Worm (Caenorhabditis elegans) whole organism, L1 larva: ENCODE measurements around the gene F32D8.12.

Experiments
- C04F5.9 ChIP-seq: sonication (generic microtip); optimal IDR thresholded peaks from 2 replicates; lab custom pipeline; 2016; ENCODE audit warnings: missing genetic modification characterization, missing compliant biosample characterization
- C34B4.2 ChIP-seq: sonication (generic microtip); optimal IDR thresholded peaks from 2 replicates; lab custom pipeline; 2017; ENCODE audit warnings: mild to moderate bottlenecking, missing genetic modification characterization, missing compliant biosample characterization
- alr-1 ChIP-seq: fragments of 200-800 bp; sonication (Bioruptor generic); optimal IDR thresholded peaks from 2 replicates; lab custom pipeline; 2018; ENCODE audit warnings: borderline replicate concordance, mild to moderate bottlenecking, missing genetic modification characterization, missing compliant biosample characterization
- aly-2 ChIP-seq: fragments of 150-350 bp; optimal IDR thresholded peaks from 2 replicates; lab custom pipeline; 2014; ENCODE audit warnings: missing biosample characterization, missing genetic modification characterization
- ceh-82 ChIP-seq, 3 experiments: fragments of 150-350 bp in 1 of 3; sonication (generic microtip) in 2 of 3; optimal IDR thresholded peaks; 2 replicates each; lab custom pipeline; 2014 to 2017; ENCODE audit warnings: missing biosample characterization in 3 of 3, missing genetic modification characterization in 3 of 3
- ces-1 ChIP-seq: fragments of 150-350 bp; optimal IDR thresholded peaks from 2 replicates; lab custom pipeline; 2014; ENCODE audit warnings: missing biosample characterization, missing genetic modification reagents, missing genetic modification characterization
- dsc-1 ChIP-seq: sonication (generic microtip); optimal IDR thresholded peaks from 2 replicates; lab custom pipeline; 2016; ENCODE audit warnings: mild to moderate bottlenecking, missing genetic modification characterization, missing compliant biosample characterization
- egl-13 ChIP-seq: sonication (generic microtip); optimal IDR thresholded peaks from 2 replicates; lab custom pipeline; 2016; ENCODE audit warnings: missing genotype, missing genetic modification reagents, missing genetic modification characterization, missing compliant biosample characterization
- fkh-10 ChIP-seq: sonication (generic microtip); optimal IDR thresholded peaks from 2 replicates; lab custom pipeline; 2017; ENCODE audit warnings: missing biosample characterization, missing genetic modification reagents, missing genetic modification characterization
- fkh-4 ChIP-seq: sonication (generic microtip); optimal IDR thresholded peaks from 2 replicates; lab custom pipeline; 2016; ENCODE audit warnings: missing compliant biosample characterization, missing genetic modification characterization, borderline replicate concordance
- fkh-8 ChIP-seq: sonication (generic microtip); optimal IDR thresholded peaks from 2 replicates; lab custom pipeline; 2016; ENCODE audit warnings: mild to moderate bottlenecking, missing genetic modification characterization, missing compliant biosample characterization
- jun-1 ChIP-seq: fragments of 150-350 bp; optimal IDR thresholded peaks from 2 replicates; lab custom pipeline; 2014; ENCODE audit warnings: missing biosample characterization, missing genetic modification reagents, missing genetic modification characterization
- lin-13 ChIP-seq: fragments of 150-350 bp; optimal IDR thresholded peaks from 2 replicates; lab custom pipeline; 2014; ENCODE audit warnings: missing biosample characterization, missing genetic modification reagents, missing genetic modification characterization
- lin-14 ChIP-seq: fragments of 200-800 bp; sonication (Bioruptor generic); optimal IDR thresholded peaks from 2 replicates; lab custom pipeline; 2018; ENCODE audit warnings: mild to moderate bottlenecking, missing genetic modification characterization, moderate library complexity, missing compliant biosample characterization
- lsy-2 ChIP-seq, 2 experiments: fragments of 150-350 bp; optimal IDR thresholded peaks; 2 replicates each; lab custom pipeline; 2014; ENCODE audit warnings: missing biosample characterization in 2 of 2, missing genetic modification characterization in 2 of 2
- nhr-28 ChIP-seq: fragments of 150-350 bp; optimal IDR thresholded peaks from 2 replicates; lab custom pipeline; 2014; ENCODE audit warnings: missing biosample characterization, missing genetic modification characterization
- nhr-47 ChIP-seq: sonication (generic microtip); optimal IDR thresholded peaks from 2 replicates; lab custom pipeline; 2016; ENCODE audit warnings: mild to moderate bottlenecking, missing genetic modification characterization, moderate library complexity, missing compliant biosample characterization
- rnt-1 ChIP-seq: sonication (generic microtip); optimal IDR thresholded peaks from 2 replicates; lab custom pipeline; 2016; ENCODE audit warnings: mild to moderate bottlenecking, missing genetic modification characterization, moderate library complexity, missing compliant biosample characterization
- snu-23 ChIP-seq: sonication (generic microtip); optimal IDR thresholded peaks from 2 replicates; lab custom pipeline; 2016; ENCODE audit warnings: missing genetic modification characterization, missing compliant biosample characterization
- sup-37 ChIP-seq: fragments of 200-800 bp; sonication (Bioruptor generic); optimal IDR thresholded peaks from 2 replicates; lab custom pipeline; 2018; ENCODE audit warnings: mild to moderate bottlenecking, missing genetic modification characterization, missing compliant biosample characterization
- swsn-7 ChIP-seq: sonication (generic microtip); optimal IDR thresholded peaks from 2 replicates; lab custom pipeline; 2016; ENCODE audit warnings: missing genetic modification characterization, missing compliant biosample characterization
- tlp-1 ChIP-seq: fragments of 150-350 bp; optimal IDR thresholded peaks from 2 replicates; lab custom pipeline; 2014; ENCODE audit warnings: missing biosample characterization, missing genetic modification characterization
- unc-86 ChIP-seq: sonication (generic microtip); optimal IDR thresholded peaks from 2 replicates; lab custom pipeline; 2016; ENCODE audit warnings: missing genetic modification characterization, missing compliant biosample characterization
- unc-98 ChIP-seq: fragments of 200-800 bp; sonication (Bioruptor generic); IDR thresholded peaks from 2 replicates; pipeline ENCODE4 v1.3.6; 2022; ENCODE audit warnings: missing genetic modification characterization, missing compliant biosample characterization
- zag-1 ChIP-seq: fragments of 150-350 bp; optimal IDR thresholded peaks from 2 replicates; lab custom pipeline; 2014; ENCODE audit warnings: missing biosample characterization, missing genetic modification characterization

Gene F32D8.12

ce11 chrV:10854197-10854596 is 36.6 kb downstream of the F32D8.12 start:
- TF ChIP-seq unc-98 (GFP tag; lab: Robert Waterston, UW) = no peak
- no peak for TF ChIP-seq C34B4.2 (tag; lab: Kevin White, UChicago)
- TF ChIP-seq rnt-1 = no peak
- no peak for TF ChIP-seq fkh-4
- TF ChIP-seq lin-14 (GFP tag; lab: Kevin White, UChicago) = peak; percentile 12
- TF ChIP-seq fkh-10 (GFP tag; lab: Kevin White, UChicago) = peak; percentile 52
- TF ChIP-seq nhr-47 = no peak
- TF ChIP-seq, all 84 proteins: peak for 2

ce11 chrV:10846893-10847292 is 43.9 kb downstream of the F32D8.12 start, which contains the start of gene C29A12.6:
C29A12.6 (plus strand) TSS chrV:10847193.
- TF ChIP-seq egl-13 (no peak), aly-2 (tag; lab: Kevin White, UChicago) (no peak), swsn-7 (tag; lab: Kevin White, UChicago) (no peak), lin-13 (GFP tag; lab: Kevin White, UChicago) (no peak), unc-86 (tag; lab: Kevin White, UChicago) (no peak), ceh-82 (tag; optimal IDR thresholded peaks at IDR 0.05; lab: Kevin White, UChicago) (no peak), snu-23 (GFP tag; lab: Kevin White, UChicago) (no peak), ces-1 (no peak), fkh-8 (tag; lab: Kevin White, UChicago) (no peak), zag-1 (tag; lab: Kevin White, UChicago) (no peak), lin-14 (GFP tag; lab: Kevin White, UChicago) (no peak), unc-98 (GFP tag; lab: Robert Waterston, UW) (no peak), alr-1 (no peak), tlp-1 (no peak), sup-37 (GFP tag; lab: Kevin White, UChicago) (no peak), jun-1 (no peak), C04F5.9 (no peak), lsy-2 (tag; optimal IDR thresholded peaks at IDR 0.05; lab: Kevin White, UChicago) (no peak), nhr-28 (tag; lab: Kevin White, UChicago) (no peak)

ce11 chrV:10839398-10839797 is 51.4 kb downstream of the F32D8.12 start:
- TF ChIP-seq dsc-1 (tag; lab: Kevin White, UChicago) (no peak), lin-14 (GFP tag; lab: Kevin White, UChicago) (peak; percentile 8)

- peak; percentile 27 for TF ChIP-seq lin-14 (GFP tag; lab: Kevin White, UChicago)
- TF ChIP-seq nhr-28 (tag; lab: Kevin White, UChicago) = no peak
- no peak for TF ChIP-seq jun-1
- TF ChIP-seq lsy-2 (tag; optimal IDR thresholded peaks at IDR 0.05; lab: Kevin White, UChicago) = no peak
- TF ChIP-seq, all 84 proteins: peak for 1
These were observed 52.6 kb downstream of the F32D8.12 start for ce11 chrV:10838204-10838603.
